Worm (Caenorhabditis elegans) whole organism, midembryonic: Measurements from ENCODE around the gene C04H4.1.

Experiments used
- T22C8.4 ChIP-seq: fragments of 200-800 bp; sonication (Bioruptor generic); IDR thresholded peaks from 2 replicates; pipeline ENCODE4 v1.3.6; 2022; ENCODE audit warnings: missing genetic modification characterization, missing compliant biosample characterization
- flt-1 ChIP-seq: fragments of 200-800 bp; sonication (Bioruptor generic); IDR thresholded peaks from 2 replicates; pipeline ENCODE4 v1.3.6; 2022; ENCODE audit warnings: missing genetic modification characterization, missing compliant biosample characterization
- klf-2 ChIP-seq: fragments of 200-800 bp; sonication (Bioruptor generic); conservative IDR thresholded peaks from 2 replicates; pipeline ENCODE4 v1.3.6; 2022; ENCODE audit warnings: missing genetic modification reagents, missing genetic modification characterization, missing compliant biosample characterization
- med-1 ChIP-seq: sonication (generic microtip); optimal IDR thresholded peaks from 2 replicates; lab custom pipeline; 2017; ENCODE audit warnings: missing genetic modification characterization, mild to moderate bottlenecking, missing compliant biosample characterization, antibody characterized with exemption, missing genetic modification reagents; ENCODE audit not compliant: insufficient read depth
- tab-1 ChIP-seq: fragments of 200-800 bp; sonication (Bioruptor generic); IDR thresholded peaks from 2 replicates; pipeline ENCODE4 v1.3.6; 2022; ENCODE audit warnings: missing genetic modification characterization, missing compliant biosample characterization
- ztf-23 ChIP-seq: fragments of 200-800 bp; sonication (Bioruptor generic); IDR thresholded peaks from 2 replicates; pipeline ENCODE4 v1.3.6; 2022; ENCODE audit warnings: missing genetic modification reagents, missing genetic modification characterization, missing compliant biosample characterization

DNA sequence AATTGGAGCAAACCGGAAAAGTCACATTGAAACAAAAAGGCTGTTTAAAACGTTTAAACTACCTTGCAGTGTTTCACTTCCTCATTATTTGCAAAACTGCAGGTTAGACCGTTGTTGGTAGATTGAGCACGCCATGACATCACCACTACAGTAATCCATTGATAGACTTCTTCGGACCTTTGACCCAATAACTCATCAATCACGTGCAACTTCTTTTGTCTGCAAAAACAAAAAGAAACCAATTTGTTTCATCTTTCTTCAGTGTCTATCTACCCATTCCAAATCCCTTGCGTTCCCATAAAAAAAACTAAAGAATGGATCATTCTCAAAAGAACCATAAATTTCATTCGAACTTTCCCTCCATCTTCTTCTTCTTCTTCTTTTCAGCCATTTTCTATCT lies 22.4 kb downstream of the C04H4.1 start:
- no peak for TF ChIP-seq flt-1
- no peak for TF ChIP-seq ztf-23 (GFP tag; lab: Robert Waterston, UW)
- no peak for TF ChIP-seq klf-2 (GFP tag; lab: Robert Waterston, UW)
- TF ChIP-seq med-1 (GFP tag; lab: Kevin White, UChicago) = no peak
- no peak for TF ChIP-seq T22C8.4 (GFP tag; lab: Robert Waterston, UW)
- no peak for TF ChIP-seq tab-1 (GFP tag; lab: Robert Waterston, UW)
